Fruit fly (Drosophila melanogaster) whole organism, prepupa: Measurements from ENCODE around the gene Syx18.

Experiments
- CG10631 ChIP-seq: fragments of 200-800 bp; sonication (Bioruptor generic); optimal IDR thresholded peaks from 2 replicates; lab custom pipeline; 2016; ENCODE audit warnings: missing biosample characterization, missing genetic modification characterization
- CG10669 ChIP-seq: fragments of 200-800 bp; sonication (Bioruptor generic); optimal IDR thresholded peaks from 3 replicates; lab custom pipeline; 2018; ENCODE audit warnings: missing biosample characterization, mild to moderate bottlenecking, missing genetic modification characterization, moderate library complexity
- CG11294 ChIP-seq: fragments of 200-800 bp; sonication (Bioruptor generic); IDR thresholded peaks from 2 replicates; pipeline ENCODE4 v1.3.6; 2022; ENCODE audit warnings: missing biosample characterization, missing genetic modification characterization
- CG11762 ChIP-seq: fragments of 200-800 bp; sonication (Bioruptor generic); optimal IDR thresholded peaks from 3 replicates; lab custom pipeline; 2016; ENCODE audit warnings: missing biosample characterization, missing genetic modification characterization; ENCODE audit not compliant: insufficient read depth
- CG11902 ChIP-seq: fragments of 200-800 bp; sonication (Bioruptor generic); optimal IDR thresholded peaks from 3 replicates; lab custom pipeline; 2016; ENCODE audit warnings: missing biosample characterization, missing genetic modification characterization
- CG15336 ChIP-seq: fragments of 200-800 bp; sonication (Bioruptor generic); IDR thresholded peaks from 2 replicates; pipeline ENCODE4 v1.3.6; 2022; ENCODE audit warnings: missing biosample characterization, missing genetic modification characterization
- CG1621 ChIP-seq: fragments of 200-800 bp; sonication (Bioruptor generic); optimal IDR thresholded peaks from 3 replicates; lab custom pipeline; 2018; ENCODE audit warnings: missing biosample characterization, mild to moderate bottlenecking, missing genetic modification characterization
- CG16779 ChIP-seq: fragments of 200-800 bp; sonication (Bioruptor generic); optimal IDR thresholded peaks from 3 replicates; lab custom pipeline; 2017; ENCODE audit warnings: missing biosample characterization, mild to moderate bottlenecking, missing genetic modification characterization
- CG3032 ChIP-seq: fragments of 200-800 bp; optimal IDR thresholded peaks from 2 replicates; lab custom pipeline; 2019; ENCODE audit warnings: missing biosample characterization, mild to moderate bottlenecking, missing genetic modification characterization, moderate library complexity
- CG31627 ChIP-seq: fragments of 200-800 bp; sonication (Bioruptor generic); optimal IDR thresholded peaks from 3 replicates; lab custom pipeline; 2016; ENCODE audit warnings: missing biosample characterization, missing genetic modification characterization
- CG34406 ChIP-seq: fragments of 200-800 bp; sonication (Bioruptor generic); optimal IDR thresholded peaks from 3 replicates; lab custom pipeline; 2016; ENCODE audit warnings: missing biosample characterization, missing genetic modification characterization
- CG3919 ChIP-seq: fragments of 200-800 bp; sonication (Bioruptor generic); optimal IDR thresholded peaks from 3 replicates; lab custom pipeline; 2016; ENCODE audit warnings: missing biosample characterization, missing genetic modification characterization
- CG6163 ChIP-seq: fragments of 200-800 bp; sonication (Bioruptor generic); IDR thresholded peaks from 3 replicates; pipeline ENCODE4 v1.3.6; 2022; ENCODE audit warnings: missing biosample characterization, missing genetic modification characterization
- CG6276 ChIP-seq: fragments of 200-800 bp; sonication (Bioruptor generic); optimal IDR thresholded peaks from 2 replicates; lab custom pipeline; 2017; ENCODE audit warnings: missing biosample characterization, mild to moderate bottlenecking, missing genetic modification characterization
- CG6792 ChIP-seq: fragments of 200-800 bp; sonication (Bioruptor generic); optimal IDR thresholded peaks from 3 replicates; lab custom pipeline; 2016; ENCODE audit warnings: missing biosample characterization, missing genetic modification characterization
- CG6808 ChIP-seq: fragments of 200-800 bp; sonication (Bioruptor generic); optimal IDR thresholded peaks from 3 replicates; lab custom pipeline; 2017; ENCODE audit warnings: missing biosample characterization, missing genetic modification characterization, mild to moderate bottlenecking, moderate library complexity, missing genetic modification reagents
- CG7368 ChIP-seq: fragments of 200-800 bp; sonication (Bioruptor generic); optimal IDR thresholded peaks from 3 replicates; lab custom pipeline; 2016; ENCODE audit warnings: missing biosample characterization, missing genetic modification characterization
- CG8319 ChIP-seq: fragments of 200-800 bp; sonication (Bioruptor generic); optimal IDR thresholded peaks from 3 replicates; lab custom pipeline; 2016; ENCODE audit warnings: missing biosample characterization, missing genetic modification characterization
- CG8632 ChIP-seq: fragments of 200-800 bp; sonication (Bioruptor generic); optimal IDR thresholded peaks from 3 replicates; lab custom pipeline; 2016; ENCODE audit warnings: missing biosample characterization, missing genetic modification characterization
- CG9139 ChIP-seq: fragments of 200-800 bp; sonication (Bioruptor generic); optimal IDR thresholded peaks from 3 replicates; lab custom pipeline; 2017; ENCODE audit warnings: missing biosample characterization, mild to moderate bottlenecking, missing genetic modification characterization
- Eip75B ChIP-seq: fragments of 200-800 bp; sonication (Bioruptor generic); optimal IDR thresholded peaks from 3 replicates; lab custom pipeline; 2016; ENCODE audit warnings: missing biosample characterization, missing genetic modification characterization
- Eip78C ChIP-seq: fragments of 200-800 bp; sonication (Bioruptor generic); peaks from one replicate; lab custom pipeline; 2016; ENCODE audit warnings: missing biosample characterization, missing genetic modification characterization
- Ets21C ChIP-seq: fragments of 200-800 bp; sonication (Bioruptor generic); optimal IDR thresholded peaks from 3 replicates; lab custom pipeline; 2016; ENCODE audit warnings: missing biosample characterization, missing genetic modification characterization
- Ets96B ChIP-seq: fragments of 200-800 bp; optimal IDR thresholded peaks from 2 replicates; lab custom pipeline; 2019; ENCODE audit warnings: missing biosample characterization, mild to moderate bottlenecking, missing genetic modification characterization, moderate library complexity
- Gug ChIP-seq: fragments of 200-800 bp; sonication (Bioruptor generic); IDR thresholded peaks from 2 replicates; pipeline ENCODE4 v1.3.6; 2022; ENCODE audit warnings: missing biosample characterization, missing genetic modification characterization
- Hr38 ChIP-seq: sonication (Bioruptor generic); optimal IDR thresholded peaks from 2 replicates; lab custom pipeline; 2016; ENCODE audit warnings: missing biosample characterization, missing genetic modification characterization
- Hr39 ChIP-seq: fragments of 200-800 bp; sonication (Bioruptor generic); optimal IDR thresholded peaks from 2 replicates; lab custom pipeline; 2016; ENCODE audit warnings: missing biosample characterization, missing genetic modification characterization
- Hr4 ChIP-seq: fragments of 200-800 bp; sonication (Bioruptor generic); optimal IDR thresholded peaks from 3 replicates; lab custom pipeline; 2016; ENCODE audit warnings: missing biosample characterization, missing genetic modification characterization
- Lpt ChIP-seq: fragments of 200-800 bp; sonication (Bioruptor generic); optimal IDR thresholded peaks from 3 replicates; lab custom pipeline; 2016; ENCODE audit warnings: missing biosample characterization, missing genetic modification characterization
- OdsH ChIP-seq: fragments of 200-800 bp; sonication (Bioruptor generic); optimal IDR thresholded peaks from 3 replicates; lab custom pipeline; 2016; ENCODE audit warnings: missing biosample characterization, missing genetic modification characterization
- Smox ChIP-seq: fragments of 200-800 bp; sonication (Bioruptor generic); optimal IDR thresholded peaks from 3 replicates; lab custom pipeline; 2016; ENCODE audit warnings: missing biosample characterization, missing genetic modification characterization
- Sox102F ChIP-seq: fragments of 200-800 bp; sonication (Bioruptor generic); optimal IDR thresholded peaks from 2 replicates; lab custom pipeline; 2016; ENCODE audit warnings: missing biosample characterization, mild to moderate bottlenecking, missing genetic modification characterization
- achi ChIP-seq: fragments of 200-800 bp; sonication (Bioruptor generic); optimal IDR thresholded peaks from 3 replicates; lab custom pipeline; 2016; ENCODE audit warnings: missing biosample characterization, missing genetic modification characterization
- acj6 ChIP-seq: fragments of 200-800 bp; sonication (Bioruptor generic); optimal IDR thresholded peaks from 3 replicates; lab custom pipeline; 2016; ENCODE audit warnings: missing biosample characterization, missing genetic modification characterization
- cyc ChIP-seq: fragments of 200-800 bp; sonication (Bioruptor generic); optimal IDR thresholded peaks from 3 replicates; lab custom pipeline; 2016; ENCODE audit warnings: missing biosample characterization, missing genetic modification characterization
- dsx ChIP-seq: fragments of 200-800 bp; optimal IDR thresholded peaks from 3 replicates; lab custom pipeline; 2019; ENCODE audit warnings: missing biosample characterization, mild to moderate bottlenecking, missing genetic modification characterization, moderate library complexity; ENCODE audit not compliant: poor library complexity, severe bottlenecking
- eg ChIP-seq: fragments of 200-800 bp; sonication (Bioruptor generic); IDR thresholded peaks from 3 replicates; pipeline ENCODE4 v1.3.6; 2022; ENCODE audit warnings: missing biosample characterization, missing genetic modification characterization
- fd59A ChIP-seq: fragments of 200-800 bp; sonication (Bioruptor generic); optimal IDR thresholded peaks from 2 replicates; lab custom pipeline; 2017; ENCODE audit warnings: missing biosample characterization, mild to moderate bottlenecking, missing genetic modification characterization, missing genetic modification reagents
- fd85E ChIP-seq: fragments of 200-800 bp; sonication (Bioruptor generic); optimal IDR thresholded peaks from 3 replicates; lab custom pipeline; 2016; ENCODE audit warnings: missing biosample characterization, missing genetic modification characterization
- fkh ChIP-seq: fragments of 200-800 bp; sonication (Bioruptor generic); optimal IDR thresholded peaks from 3 replicates; lab custom pipeline; 2017; ENCODE audit warnings: missing biosample characterization, mild to moderate bottlenecking, missing genetic modification characterization, moderate library complexity
- lz ChIP-seq: fragments of 200-800 bp; sonication (Bioruptor generic); optimal IDR thresholded peaks from 3 replicates; lab custom pipeline; 2016; ENCODE audit warnings: missing biosample characterization, missing genetic modification characterization
- pdm3 ChIP-seq: fragments of 200-800 bp; sonication (Bioruptor generic); optimal IDR thresholded peaks from 3 replicates; lab custom pipeline; 2016; ENCODE audit warnings: missing biosample characterization, missing genetic modification characterization
- salr ChIP-seq, 2 experiments: fragments of 200-800 bp; sonication (Bioruptor generic); optimal IDR thresholded peaks; 3 replicates each; lab custom pipeline; 2016 to 2018; ENCODE audit warnings: missing biosample characterization in 2 of 2, missing genetic modification characterization in 2 of 2, mild to moderate bottlenecking in 1 of 2
- spab ChIP-seq: fragments of 200-800 bp; sonication (Bioruptor generic); optimal IDR thresholded peaks from 2 replicates; lab custom pipeline; 2017; ENCODE audit warnings: missing biosample characterization, mild to moderate bottlenecking, missing genetic modification characterization, missing genetic modification reagents
- ss ChIP-seq, 2 experiments: fragments of 200-800 bp; sonication (Bioruptor generic); optimal IDR thresholded peaks; 2 replicates in 1 of 2; 3 replicates in 1 of 2; lab custom pipeline; 2017 to 2018; ENCODE audit warnings: mild to moderate bottlenecking in 2 of 2, missing biosample characterization in 2 of 2, missing genetic modification characterization in 2 of 2, moderate library complexity in 1 of 2
- svp ChIP-seq: fragments of 200-800 bp; sonication (Bioruptor generic); peaks from one replicate; lab custom pipeline; 2016; ENCODE audit warnings: missing biosample characterization, missing genetic modification characterization
- topi ChIP-seq: fragments of 200-800 bp; sonication (Bioruptor generic); optimal IDR thresholded peaks from 3 replicates; lab custom pipeline; 2016; ENCODE audit warnings: missing biosample characterization, missing genetic modification characterization

Gene Syx18

dm6 chr3R:24586453-24586886, 38.9 kb downstream of the Syx18 start (continued):
- peak; percentile 53 to 69 for TF ChIP-seq ss (GFP tag; optimal IDR thresholded peaks at IDR 0.05; lab: Kevin White, UChicago)
- no peak for TF ChIP-seq topi
- no peak for TF ChIP-seq CG11294
- TF ChIP-seq CG15336 (GFP tag; lab: Robert Waterston, UW), result no peak
- TF ChIP-seq cyc (GFP tag; lab: Kevin White, UChicago), result no peak
- TF ChIP-seq fd85E (GFP tag; lab: Kevin White, UChicago), result no peak
- no peak for TF ChIP-seq fd59A (GFP tag; lab: Kevin White, UChicago)
- no peak for TF ChIP-seq CG6163 (GFP tag; lab: Robert Waterston, UW)
- peak; percentile 19 for TF ChIP-seq CG9139
- no peak for TF ChIP-seq CG11902 (GFP tag; lab: Kevin White, UChicago)
- no peak for TF ChIP-seq CG7368 (GFP tag; lab: Kevin White, UChicago)
- no peak for TF ChIP-seq CG6276 (GFP tag; lab: Kevin White, UChicago)
- TF ChIP-seq CG6808, result peak; percentile 39
- no peak for TF ChIP-seq CG10669
- TF ChIP-seq Hr38 (GFP tag; lab: Kevin White, UChicago), result no peak
- no peak for TF ChIP-seq salr (GFP tag; optimal IDR thresholded peaks at IDR 0.05; lab: Kevin White, UChicago)
- peak; percentile 47 for TF ChIP-seq dsx (GFP tag; lab: Kevin White, UChicago)
- TF ChIP-seq CG8632 (GFP tag; lab: Kevin White, UChicago), result no peak
- no peak for TF ChIP-seq spab
- no peak for TF ChIP-seq fkh (GFP tag; lab: Kevin White, UChicago)

- TF ChIP-seq Ets21C (GFP tag; lab: Kevin White, UChicago), result no peak
- TF ChIP-seq Smox (GFP tag; lab: Kevin White, UChicago), result no peak
- no peak for TF ChIP-seq spab
- no peak for TF ChIP-seq Hr38 (GFP tag; lab: Kevin White, UChicago)
- TF ChIP-seq CG6792 (GFP tag; lab: Kevin White, UChicago), result no peak
- peak; percentile 44 for TF ChIP-seq CG3919 (GFP tag; lab: Kevin White, UChicago)
- no peak for TF ChIP-seq CG8319
- peak; percentile 37 for TF ChIP-seq CG31627 (GFP tag; lab: Kevin White, UChicago)
- TF ChIP-seq dsx (GFP tag; lab: Kevin White, UChicago), result no peak
- TF ChIP-seq svp (GFP tag; lab: Kevin White, UChicago), result no peak
- TF ChIP-seq Lpt (GFP tag; lab: Kevin White, UChicago), result no peak
- peak; percentile 37 for TF ChIP-seq lz
- TF ChIP-seq CG6276 (GFP tag; lab: Kevin White, UChicago), result no peak
- peak; percentile 25 for TF ChIP-seq Eip75B (GFP tag; lab: Kevin White, UChicago)
- TF ChIP-seq cyc (GFP tag; lab: Kevin White, UChicago), result peak; percentile 35
- peak; percentile 66 for TF ChIP-seq achi (GFP tag; lab: Kevin White, UChicago)
- TF ChIP-seq CG9139, result no peak
- TF ChIP-seq Hr4 (GFP tag; lab: Kevin White, UChicago), result peak; percentile 35
- TF ChIP-seq CG6163 (GFP tag; lab: Robert Waterston, UW), result no peak
- TF ChIP-seq CG1621 (tag; lab: Kevin White, UChicago), result no peak
- TF ChIP-seq fd59A (GFP tag; lab: Kevin White, UChicago), result no peak
- TF ChIP-seq CG34406, result peak; percentile 4
- TF ChIP-seq Ets96B (tag; lab: Kevin White, UChicago), result no peak
- peak; percentile 2 for TF ChIP-seq acj6 (GFP tag; lab: Kevin White, UChicago)
- peak; percentile 35 for TF ChIP-seq Sox102F (GFP tag; lab: Kevin White, UChicago)
- TF ChIP-seq CG15336 (GFP tag; lab: Robert Waterston, UW), result no peak
- TF ChIP-seq fd85E (GFP tag; lab: Kevin White, UChicago), result no peak
- no peak for TF ChIP-seq eg (GFP tag; lab: Robert Waterston, UW)
- TF ChIP-seq CG3032, result no peak
- TF ChIP-seq OdsH (GFP tag; lab: Kevin White, UChicago), result peak; percentile 17
- no peak for TF ChIP-seq CG11294
- TF ChIP-seq CG10631 (GFP tag; lab: Kevin White, UChicago), result peak; percentile 10
- TF ChIP-seq CG16779 (tag; lab: Kevin White, UChicago), result no peak
- TF ChIP-seq pdm3, result peak; percentile 49
- no peak for TF ChIP-seq CG7368 (GFP tag; lab: Kevin White, UChicago)
- no peak for TF ChIP-seq CG6808
- no peak for TF ChIP-seq CG8632 (GFP tag; lab: Kevin White, UChicago)
- TF ChIP-seq CG11762, result no peak
- peak; percentile 67 for TF ChIP-seq Eip78C (GFP tag; lab: Kevin White, UChicago)
- no peak for TF ChIP-seq Gug (GFP tag; lab: Robert Waterston, UW)
- TF ChIP-seq Hr39 (GFP tag; lab: Kevin White, UChicago), result peak; percentile 36
Measured at dm6 chr3R:24585042-24585698, 40.2 kb downstream of the Syx18 start, which contains the start of the genes CG13625 and mld. CG13625 (minus strand) TSS chr3R:24585160. mld (plus strand) TSS chr3R:24585653.
